Fruit fly (Drosophila melanogaster) whole organism, embryonic: Measurements from ENCODE around the gene CG16710.
A peak's percentile ranks its signal among the peaks of the same experiment; 100 is the strongest.

Experiments used
- Abd-B ChIP-seq: fragments of 200-800 bp; sonication (Bioruptor generic); optimal IDR thresholded peaks from 2 replicates; lab custom pipeline; 2018; ENCODE audit warnings: missing biosample characterization, mild to moderate bottlenecking, missing genetic modification characterization, moderate library complexity
- BtbVII ChIP-seq: fragments of 200-800 bp; sonication (Bioruptor generic); optimal IDR thresholded peaks from 3 replicates; lab custom pipeline; 2017; ENCODE audit warnings: missing biosample characterization, mild to moderate bottlenecking, missing genetic modification characterization
- CG11093 ChIP-seq: fragments of 200-800 bp; sonication (Bioruptor generic); IDR thresholded peaks from 3 replicates; pipeline ENCODE4 v1.3.6; 2022; ENCODE audit warnings: missing biosample characterization, missing genetic modification characterization
- CG13624 ChIP-seq: fragments of 200-800 bp; sonication (Bioruptor generic); optimal IDR thresholded peaks from 2 replicates; lab custom pipeline; 2016; ENCODE audit warnings: missing biosample characterization, missing genetic modification characterization
- CG13775 ChIP-seq: fragments of 200-800 bp; sonication (Bioruptor generic); optimal IDR thresholded peaks from 3 replicates; lab custom pipeline; 2017; ENCODE audit warnings: missing biosample characterization, mild to moderate bottlenecking, missing genetic modification characterization
- CG13894 ChIP-seq: fragments of 200-800 bp; sonication (Bioruptor generic); optimal IDR thresholded peaks from 3 replicates; lab custom pipeline; 2018; ENCODE audit warnings: missing biosample characterization, mild to moderate bottlenecking, missing genetic modification characterization, moderate library complexity
- CG14441 ChIP-seq: fragments of 200-800 bp; sonication (Bioruptor generic); IDR thresholded peaks from 2 replicates; pipeline ENCODE4 v1.3.6; 2022; ENCODE audit warnings: missing biosample characterization, missing genetic modification characterization
- CG15269 ChIP-seq: fragments of 200-800 bp; sonication (Bioruptor generic); optimal IDR thresholded peaks from 2 replicates; lab custom pipeline; 2018; ENCODE audit warnings: missing biosample characterization, mild to moderate bottlenecking, missing genetic modification characterization, moderate library complexity
- CG15601 ChIP-seq: fragments of 200-800 bp; sonication (Bioruptor generic); optimal IDR thresholded peaks from 3 replicates; lab custom pipeline; 2019; ENCODE audit warnings: missing biosample characterization, mild to moderate bottlenecking, missing genetic modification characterization, moderate library complexity
- CG2889 ChIP-seq: fragments of 200-800 bp; sonication (Bioruptor generic); IDR thresholded peaks from 3 replicates; pipeline ENCODE4 v1.3.6; 2022; ENCODE audit warnings: missing biosample characterization, missing genetic modification characterization
- CG30020 ChIP-seq: fragments of 200-800 bp; optimal IDR thresholded peaks from 2 replicates; lab custom pipeline; 2019; ENCODE audit warnings: missing biosample characterization, mild to moderate bottlenecking, missing genetic modification characterization, moderate library complexity
- CG33557 ChIP-seq: fragments of 200-800 bp; sonication (Bioruptor generic); optimal IDR thresholded peaks from 2 replicates; lab custom pipeline; 2019; ENCODE audit warnings: missing biosample characterization, mild to moderate bottlenecking, missing genetic modification characterization, moderate library complexity
- CG4820 ChIP-seq: fragments of 200-800 bp; sonication (Bioruptor generic); optimal IDR thresholded peaks from 3 replicates; lab custom pipeline; 2016; ENCODE audit warnings: missing biosample characterization, missing genetic modification characterization
- CG6254 ChIP-seq: fragments of 200-800 bp; sonication (Bioruptor generic); optimal IDR thresholded peaks from 3 replicates; lab custom pipeline; 2017; ENCODE audit warnings: mild to moderate bottlenecking, missing biosample characterization, missing genetic modification reagents, missing genetic modification characterization
- CG6689 ChIP-seq: fragments of 200-800 bp; sonication (Bioruptor generic); IDR thresholded peaks from 2 replicates; pipeline ENCODE4 v1.3.6; 2022; ENCODE audit warnings: missing biosample characterization, missing genetic modification characterization
- CG6765 ChIP-seq: fragments of 200-800 bp; sonication (Bioruptor generic); optimal IDR thresholded peaks from 3 replicates; lab custom pipeline; 2017; ENCODE audit warnings: missing biosample characterization, mild to moderate bottlenecking, missing genetic modification characterization
- CG6854 ChIP-seq: fragments of 200-800 bp; sonication (Bioruptor generic); optimal IDR thresholded peaks from 3 replicates; lab custom pipeline; 2017; ENCODE audit warnings: missing biosample characterization, mild to moderate bottlenecking, missing genetic modification characterization
- CG8388 ChIP-seq: fragments of 200-800 bp; sonication (Bioruptor generic); optimal IDR thresholded peaks from 2 replicates; lab custom pipeline; 2019; ENCODE audit warnings: missing biosample characterization, mild to moderate bottlenecking, missing genetic modification characterization, moderate library complexity
- CG8944 ChIP-seq: fragments of 200-800 bp; sonication (Bioruptor generic); optimal IDR thresholded peaks from 3 replicates; lab custom pipeline; 2016; ENCODE audit warnings: missing biosample characterization, missing genetic modification characterization
- CG9817 ChIP-seq: fragments of 200-800 bp; sonication (Bioruptor generic); optimal IDR thresholded peaks from 2 replicates; lab custom pipeline; 2018; ENCODE audit warnings: missing biosample characterization, mild to moderate bottlenecking, missing genetic modification characterization, moderate library complexity
- Chrac-16 ChIP-seq: fragments of 200-800 bp; sonication (Bioruptor generic); optimal IDR thresholded peaks from 3 replicates; lab custom pipeline; 2016; ENCODE audit warnings: missing biosample characterization, missing genetic modification characterization
- CkIIα-i1 ChIP-seq: fragments of 200-800 bp; sonication (Bioruptor generic); IDR thresholded peaks from 2 replicates; pipeline ENCODE4 v1.3.6; 2022; ENCODE audit warnings: missing biosample characterization, missing genetic modification characterization
- Dek ChIP-seq: fragments of 200-800 bp; sonication (Bioruptor generic); optimal IDR thresholded peaks from 3 replicates; lab custom pipeline; 2019; ENCODE audit warnings: missing biosample characterization, mild to moderate bottlenecking, missing genetic modification characterization, moderate library complexity
- Dp ChIP-seq: fragments of 200-800 bp; sonication (Bioruptor generic); optimal IDR thresholded peaks from 2 replicates; lab custom pipeline; 2018; ENCODE audit warnings: missing biosample characterization, mild to moderate bottlenecking, missing genetic modification characterization, moderate library complexity
- Jarid2 ChIP-seq: fragments of 200-800 bp; sonication (Bioruptor generic); optimal IDR thresholded peaks from 3 replicates; lab custom pipeline; 2017; ENCODE audit warnings: mild to moderate bottlenecking, missing biosample characterization, missing genetic modification reagents, missing genetic modification characterization
- Lim3 ChIP-seq: fragments of 200-800 bp; sonication (Bioruptor generic); IDR thresholded peaks from 2 replicates; pipeline ENCODE4 v1.3.6; 2022; ENCODE audit warnings: missing biosample characterization, missing genetic modification characterization
- Max ChIP-seq: fragments of 200-800 bp; sonication (Bioruptor generic); optimal IDR thresholded peaks from 2 replicates; lab custom pipeline; 2016; ENCODE audit warnings: missing biosample characterization, mild to moderate bottlenecking, missing genetic modification characterization
- Mrtf ChIP-seq: fragments of 200-800 bp; sonication (Bioruptor generic); IDR thresholded peaks from 3 replicates; pipeline ENCODE4 v1.3.6; 2022; ENCODE audit warnings: missing biosample characterization, missing genetic modification characterization
- Oaz ChIP-seq: fragments of 200-800 bp; sonication (Bioruptor generic); IDR thresholded peaks from 2 replicates; pipeline ENCODE4 v1.3.6; 2022; ENCODE audit warnings: missing biosample characterization, missing genetic modification characterization
- Sox102F ChIP-seq: fragments of 200-800 bp; sonication (Bioruptor generic); optimal IDR thresholded peaks from 2 replicates; lab custom pipeline; 2018; ENCODE audit warnings: missing biosample characterization, mild to moderate bottlenecking, missing genetic modification characterization, moderate library complexity
- Ssrp ChIP-seq: fragments of 200-800 bp; sonication (Bioruptor generic); optimal IDR thresholded peaks from 2 replicates; lab custom pipeline; 2018; ENCODE audit warnings: missing biosample characterization, mild to moderate bottlenecking, missing genetic modification characterization, moderate library complexity
- Xrp1 ChIP-seq: fragments of 200-800 bp; sonication (Bioruptor generic); IDR thresholded peaks from 2 replicates; pipeline ENCODE4 v1.3.6; 2022; ENCODE audit warnings: missing biosample characterization, missing genetic modification characterization
- YL-1 ChIP-seq: fragments of 200-800 bp; sonication (Bioruptor generic); optimal IDR thresholded peaks from 3 replicates; lab custom pipeline; 2017; ENCODE audit warnings: missing biosample characterization, mild to moderate bottlenecking, missing genetic modification characterization
- ab ChIP-seq: fragments of 200-800 bp; sonication (Bioruptor generic); optimal IDR thresholded peaks from 2 replicates; lab custom pipeline; 2016; ENCODE audit warnings: missing biosample characterization, missing genetic modification characterization
- amos ChIP-seq: fragments of 200-800 bp; sonication (Bioruptor generic); IDR thresholded peaks from 2 replicates; pipeline ENCODE4 v1.3.6; 2022; ENCODE audit warnings: missing biosample characterization, missing genetic modification characterization; ENCODE audit not compliant: partially characterized antibody
- ash1 ChIP-seq: fragments of 200-800 bp; sonication (Bioruptor generic); optimal IDR thresholded peaks from 2 replicates; lab custom pipeline; 2018; ENCODE audit warnings: missing biosample characterization, mild to moderate bottlenecking, missing genetic modification characterization
- az2 ChIP-seq: fragments of 200-800 bp; sonication (Bioruptor generic); optimal IDR thresholded peaks from 3 replicates; lab custom pipeline; 2016; ENCODE audit warnings: missing biosample characterization, missing genetic modification characterization
- bbx ChIP-seq: fragments of 200-800 bp; sonication (Bioruptor generic); IDR thresholded peaks from 2 replicates; pipeline ENCODE4 v1.3.6; 2022; ENCODE audit warnings: missing biosample characterization, missing genetic modification characterization; ENCODE audit not compliant: partially characterized antibody
- crol ChIP-seq: fragments of 200-800 bp; sonication (Bioruptor generic); IDR thresholded peaks from 2 replicates; pipeline ENCODE4 v1.3.6; 2022; ENCODE audit warnings: missing biosample characterization, missing genetic modification characterization
- cwo ChIP-seq: fragments of 200-800 bp; sonication (Bioruptor generic); optimal IDR thresholded peaks from 3 replicates; lab custom pipeline; 2017; ENCODE audit warnings: missing biosample characterization, missing genetic modification characterization, mild to moderate bottlenecking, moderate library complexity, missing genetic modification reagents
- danr ChIP-seq: fragments of 200-800 bp; sonication (Bioruptor generic); IDR thresholded peaks from 2 replicates; pipeline ENCODE4 v1.3.6; 2022; ENCODE audit warnings: missing biosample characterization, missing genetic modification characterization
- ems ChIP-seq: fragments of 200-800 bp; sonication (Bioruptor generic); optimal IDR thresholded peaks from 3 replicates; lab custom pipeline; 2016; ENCODE audit warnings: missing biosample characterization, missing genetic modification characterization
- hkb ChIP-seq, 2 experiments: fragments of 200-800 bp in 1 of 2; fragments of >200 bp in 1 of 2; sonication (Bioruptor generic) in 1 of 2; IDR thresholded peaks in 1 of 2; optimal IDR thresholded peaks in 1 of 2; 2 replicates each; pipeline versions ENCODE4 v1.3.6 to Lab custom; 2017 to 2022; ENCODE audit warnings: missing biosample characterization in 1 of 2, missing genetic modification characterization in 1 of 2
- p53 ChIP-seq: fragments of 200-800 bp; sonication (Bioruptor generic); optimal IDR thresholded peaks from 2 replicates; lab custom pipeline; 2016; ENCODE audit warnings: missing biosample characterization, missing genetic modification characterization
- pho ChIP-seq: fragments of 200-800 bp; sonication (Bioruptor generic); optimal IDR thresholded peaks from 2 replicates; lab custom pipeline; 2016; ENCODE audit warnings: missing biosample characterization, missing genetic modification characterization
- sima ChIP-seq: fragments of 200-800 bp; sonication (Bioruptor generic); optimal IDR thresholded peaks from 2 replicates; lab custom pipeline; 2016; ENCODE audit warnings: missing biosample characterization, missing genetic modification characterization
- slbo ChIP-seq: fragments of 200-800 bp; sonication (Bioruptor generic); IDR thresholded peaks from 2 replicates; pipeline ENCODE4 v1.3.6; 2022; ENCODE audit warnings: missing biosample characterization, missing genetic modification characterization
- sob ChIP-seq: fragments of 200-800 bp; sonication (Bioruptor generic); IDR thresholded peaks from 2 replicates; pipeline ENCODE4 v1.3.6; 2022; ENCODE audit warnings: missing biosample characterization, missing genetic modification characterization
- stwl ChIP-seq: fragments of 200-800 bp; sonication (Bioruptor generic); optimal IDR thresholded peaks from 3 replicates; lab custom pipeline; 2018; ENCODE audit warnings: missing biosample characterization, mild to moderate bottlenecking, missing genetic modification characterization, moderate library complexity
- z ChIP-seq: fragments of 200-800 bp; sonication (Bioruptor generic); IDR thresholded peaks from 3 replicates; pipeline ENCODE4 v1.3.6; 2022; ENCODE audit warnings: missing biosample characterization, missing genetic modification characterization
- zf30C ChIP-seq: fragments of 200-800 bp; sonication (Bioruptor generic); optimal IDR thresholded peaks from 3 replicates; lab custom pipeline; 2018; ENCODE audit warnings: missing biosample characterization, mild to moderate bottlenecking, missing genetic modification characterization

Gene CG16710

DNA sequence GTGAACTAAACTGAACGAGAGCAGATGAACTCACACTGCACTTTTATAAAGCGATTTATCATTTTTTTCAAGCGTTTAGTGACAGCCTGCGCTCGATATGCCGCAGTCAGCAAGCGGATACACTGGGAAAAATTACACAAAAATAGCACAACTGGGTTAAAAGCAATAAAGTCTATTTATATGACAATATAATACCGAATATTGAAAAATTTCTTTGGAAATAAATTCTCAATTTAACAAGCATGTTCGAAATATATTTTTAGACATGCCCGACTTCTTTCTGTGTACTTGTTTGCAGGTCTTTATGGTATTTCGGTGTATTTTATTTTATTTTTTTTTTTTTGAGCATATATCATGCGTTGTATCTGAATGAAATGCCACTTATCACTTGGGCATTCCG is 31.6 kb downstream of the CG16710 start (continued):
- peak; percentile 76 for TF ChIP-seq CG15269
- TF ChIP-seq p53, result no peak
- peak; percentile 78 for TF ChIP-seq az2 (GFP tag; lab: Kevin White, UChicago)
- TF ChIP-seq Mrtf, result peak; percentile 56; the same call in 1 of the 3 replicates
- TF ChIP-seq CG11093, result no peak
- TF ChIP-seq Oaz (GFP tag; lab: Robert Waterston, UW), result peak; percentile 54
- no peak for TF ChIP-seq stwl (tag; lab: Kevin White, UChicago)
- TF ChIP-seq cwo, result no peak
- peak; percentile 72 for TF ChIP-seq CG14441 (GFP tag; lab: Robert Waterston, UW)
- peak; percentile 34 for TF ChIP-seq CG9817 (tag; lab: Kevin White, UChicago)
- TF ChIP-seq amos (GFP tag; lab: Robert Waterston, UW), result no peak
- peak; percentile 48 for TF ChIP-seq CG15601
- TF ChIP-seq Chrac-16 (GFP tag; lab: Kevin White, UChicago), result peak; percentile 63
- TF ChIP-seq ems (GFP tag; lab: Kevin White, UChicago), result no peak
- TF ChIP-seq bbx (GFP tag; lab: Robert Waterston, UW), result no peak
- TF ChIP-seq CG2889 (GFP tag; lab: Robert Waterston, UW), result peak; percentile 59; the same call in 1 of the 3 replicates
- no peak for TF ChIP-seq sob (GFP tag; lab: Robert Waterston, UW)
- peak; percentile 62 for TF ChIP-seq Max (GFP tag; lab: Kevin White, UChicago)
- TF ChIP-seq CG13894 (tag; lab: Kevin White, UChicago), result no peak
- TF ChIP-seq pho (GFP tag; lab: Kevin White, UChicago), result no peak
- TF ChIP-seq CG6689 (GFP tag; lab: Robert Waterston, UW), result 0 out of 2 replicates have a peak, but pooled peaks have one; percentile 21
- TF ChIP-seq CG30020 (tag; lab: Kevin White, UChicago), result no peak
- no peak for TF ChIP-seq crol (GFP tag; lab: Robert Waterston, UW)
- peak; percentile 72 for TF ChIP-seq Xrp1 (GFP tag; lab: Robert Waterston, UW)
- TF ChIP-seq CG6854 (GFP tag; lab: Kevin White, UChicago), result no peak
- TF ChIP-seq CG13624 (GFP tag; lab: Kevin White, UChicago), result peak; percentile 10
- TF ChIP-seq Dek (tag; lab: Kevin White, UChicago), result peak; percentile 35
- no peak for TF ChIP-seq z (GFP tag; lab: Robert Waterston, UW)
- TF ChIP-seq CG33557, result peak; percentile 33
- no peak for TF ChIP-seq CG6765
- TF ChIP-seq zf30C (GFP tag; lab: Kevin White, UChicago), result peak; percentile 55
- TF ChIP-seq Jarid2 (GFP tag; lab: Kevin White, UChicago), result no peak
- no peak for TF ChIP-seq CkIIα-i1
- TF ChIP-seq BtbVII, result no peak
- peak; percentile 78 for TF ChIP-seq CG4820 (GFP tag; lab: Kevin White, UChicago)
- peak; percentile 70 for TF ChIP-seq Abd-B (GFP tag; lab: Kevin White, UChicago)
- no peak for TF ChIP-seq danr (GFP tag; lab: Robert Waterston, UW)
- TF ChIP-seq Sox102F, result peak; percentile 84
- TF ChIP-seq sima (GFP tag; lab: Kevin White, UChicago), result no peak
- TF ChIP-seq CG8944 (GFP tag; lab: Kevin White, UChicago), result peak; percentile 47
- TF ChIP-seq slbo (GFP tag; lab: Robert Waterston, UW), result peak; percentile 65
- no peak for TF ChIP-seq ash1 (GFP tag; lab: Kevin White, UChicago)
- peak; percentile 46 for TF ChIP-seq CG6254 (GFP tag; lab: Kevin White, UChicago)
- TF ChIP-seq CG13775 (GFP tag; lab: Kevin White, UChicago), result peak; percentile 46
- peak; percentile 78 for TF ChIP-seq CG8388 (GFP tag; lab: Kevin White, UChicago)
- TF ChIP-seq hkb (optimal IDR thresholded peaks at IDR 0.05; lab: Kevin White, UChicago), result no peak
- TF ChIP-seq hkb (GFP tag; IDR thresholded peaks at IDR 0.05; lab: Robert Waterston, UW), result peak; percentile 63
- peak; percentile 13 for TF ChIP-seq ab
- no peak for TF ChIP-seq YL-1 (GFP tag; lab: Kevin White, UChicago)
- TF ChIP-seq Lim3, result peak; percentile 57
- no peak for TF ChIP-seq Dp (GFP tag; lab: Kevin White, UChicago)
- TF ChIP-seq Ssrp (tag; lab: Kevin White, UChicago), result peak; percentile 71
